Fruit fly (Drosophila melanogaster) whole organism, adult: ENCODE measurements around the gene CG15742.

Experiments
- CG11617 ChIP-seq: fragments of 200-800 bp; sonication (Bioruptor generic); optimal IDR thresholded peaks from 2 replicates; lab custom pipeline; 2017; ENCODE audit warnings: mild to moderate bottlenecking, missing biosample characterization, missing genetic modification reagents, missing genetic modification characterization
- CG12768 ChIP-seq: fragments of 200-800 bp; sonication (Bioruptor generic); optimal IDR thresholded peaks from 2 replicates; lab custom pipeline; 2017; ENCODE audit warnings: missing biosample characterization, missing genetic modification characterization, mild to moderate bottlenecking, moderate library complexity, missing genetic modification reagents
- CG14711 ChIP-seq: fragments of 200-800 bp; sonication (Bioruptor generic); optimal IDR thresholded peaks from 2 replicates; lab custom pipeline; 2018; ENCODE audit warnings: missing biosample characterization, mild to moderate bottlenecking, missing genetic modification characterization, moderate library complexity
- CG1620 ChIP-seq: fragments of 200-800 bp; sonication (Bioruptor generic); optimal IDR thresholded peaks from 2 replicates; lab custom pipeline; 2016; ENCODE audit warnings: missing biosample characterization, missing genetic modification characterization
- CG33017 ChIP-seq: fragments of 200-800 bp; sonication (Bioruptor generic); optimal IDR thresholded peaks from 2 replicates; lab custom pipeline; 2018; ENCODE audit warnings: missing biosample characterization, mild to moderate bottlenecking, missing genetic modification characterization, moderate library complexity
- CG5204 ChIP-seq: fragments of 200-800 bp; sonication (Bioruptor generic); optimal IDR thresholded peaks from 2 replicates; lab custom pipeline; 2016; ENCODE audit warnings: missing biosample characterization, missing genetic modification characterization
- CG7045 ChIP-seq: fragments of 200-800 bp; sonication (Bioruptor generic); optimal IDR thresholded peaks from 2 replicates; lab custom pipeline; 2017; ENCODE audit warnings: missing biosample characterization, mild to moderate bottlenecking, missing genetic modification characterization
- CG7101 ChIP-seq: fragments of 200-800 bp; sonication (Bioruptor generic); optimal IDR thresholded peaks from 2 replicates; lab custom pipeline; 2018; ENCODE audit warnings: missing biosample characterization, mild to moderate bottlenecking, missing genetic modification characterization, moderate library complexity
- Clk ChIP-seq: fragments of 200-800 bp; sonication (Bioruptor generic); optimal IDR thresholded peaks from 2 replicates; lab custom pipeline; 2017; ENCODE audit warnings: missing biosample characterization, missing genetic modification characterization
- Crg-1 ChIP-seq: fragments of 200-800 bp; sonication (Bioruptor generic); optimal IDR thresholded peaks from 2 replicates; lab custom pipeline; 2016; ENCODE audit warnings: missing biosample characterization, missing genetic modification characterization
- Hr96 ChIP-seq: fragments of 200-800 bp; sonication (Bioruptor generic); optimal IDR thresholded peaks from 2 replicates; lab custom pipeline; 2016; ENCODE audit warnings: missing biosample characterization, missing genetic modification characterization
- Mnt ChIP-seq: fragments of 200-800 bp; sonication (Bioruptor generic); optimal IDR thresholded peaks from 2 replicates; lab custom pipeline; 2016; ENCODE audit warnings: missing biosample characterization, mild to moderate bottlenecking, missing genetic modification characterization
- bab1 ChIP-seq: fragments of 200-800 bp; sonication (Bioruptor generic); optimal IDR thresholded peaks from 3 replicates; lab custom pipeline; 2019; ENCODE audit warnings: missing biosample characterization, mild to moderate bottlenecking, missing genetic modification characterization, moderate library complexity
- cic ChIP-seq: fragments of 200-800 bp; sonication (Bioruptor generic); optimal IDR thresholded peaks from 2 replicates; lab custom pipeline; 2017; ENCODE audit warnings: missing biosample characterization, mild to moderate bottlenecking, missing genetic modification characterization, moderate library complexity
- cnc ChIP-seq, 2 experiments: fragments of >200 bp; optimal IDR thresholded peaks; 2 replicates each; lab custom pipeline; 2017
- ovo ChIP-seq: fragments of 200-800 bp; sonication (Bioruptor generic); optimal IDR thresholded peaks from 2 replicates; lab custom pipeline; 2016; ENCODE audit warnings: missing biosample characterization, missing genetic modification characterization
- pad ChIP-seq: fragments of 200-800 bp; sonication (Bioruptor generic); optimal IDR thresholded peaks from 3 replicates; lab custom pipeline; 2017; ENCODE audit warnings: missing biosample characterization, missing genetic modification characterization, mild to moderate bottlenecking, moderate library complexity, missing genetic modification reagents
- tj ChIP-seq: fragments of 200-800 bp; sonication (Bioruptor generic); optimal IDR thresholded peaks from 3 replicates; lab custom pipeline; 2017; ENCODE audit warnings: missing biosample characterization, mild to moderate bottlenecking, missing genetic modification characterization, moderate library complexity
- toe ChIP-seq: fragments of 200-800 bp; sonication (Bioruptor generic); optimal IDR thresholded peaks from 2 replicates; lab custom pipeline; 2016; ENCODE audit warnings: missing biosample characterization, missing genetic modification characterization

The CG15742 gene

DNA sequence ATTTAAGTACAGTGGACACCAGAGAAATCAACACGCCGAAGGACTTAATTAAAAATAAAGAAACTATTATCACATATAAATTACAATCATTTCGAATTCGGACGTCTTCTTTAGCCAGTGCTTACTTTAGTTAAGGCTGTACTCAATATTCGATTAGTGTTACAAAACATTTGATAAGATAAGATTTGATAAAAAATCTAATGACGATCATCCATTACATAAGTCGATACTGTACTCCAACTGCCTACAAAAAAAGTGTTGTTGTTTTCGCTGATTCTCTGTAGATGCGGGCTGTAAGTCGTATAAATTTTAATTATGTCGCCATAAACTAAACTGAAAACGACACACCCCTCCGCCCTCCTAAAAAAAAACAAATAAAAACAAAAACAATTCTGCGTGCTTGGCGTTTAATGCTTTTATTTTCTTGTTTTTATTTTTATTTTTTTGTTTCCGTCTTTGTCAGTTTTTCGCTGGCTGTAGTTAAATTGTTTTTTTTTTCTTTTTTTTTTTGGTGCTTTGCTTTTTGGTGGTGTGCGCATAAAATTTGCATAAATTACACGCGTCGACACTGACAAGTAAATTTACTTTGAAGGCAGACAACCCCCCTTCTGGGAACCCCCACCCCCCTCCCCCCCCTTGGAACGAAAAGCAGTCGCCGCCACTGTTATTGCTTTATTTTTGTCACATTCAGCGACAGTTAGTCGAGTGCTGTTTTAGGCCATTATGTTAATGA lies 23.4 kb downstream of the CG15742 start:
- peak; percentile 99 for TF ChIP-seq tj (GFP tag; lab: Kevin White, UChicago)
- TF ChIP-seq toe (GFP tag; lab: Kevin White, UChicago): no peak
- TF ChIP-seq CG11617 (GFP tag; lab: Kevin White, UChicago): peak; percentile 34
- no peak for TF ChIP-seq ovo (GFP tag; lab: Kevin White, UChicago)
- no peak for TF ChIP-seq cic (GFP tag; lab: Kevin White, UChicago)
- no peak for TF ChIP-seq cnc (optimal IDR thresholded peaks at IDR 0.05; lab: Kevin White, UChicago)

DNA sequence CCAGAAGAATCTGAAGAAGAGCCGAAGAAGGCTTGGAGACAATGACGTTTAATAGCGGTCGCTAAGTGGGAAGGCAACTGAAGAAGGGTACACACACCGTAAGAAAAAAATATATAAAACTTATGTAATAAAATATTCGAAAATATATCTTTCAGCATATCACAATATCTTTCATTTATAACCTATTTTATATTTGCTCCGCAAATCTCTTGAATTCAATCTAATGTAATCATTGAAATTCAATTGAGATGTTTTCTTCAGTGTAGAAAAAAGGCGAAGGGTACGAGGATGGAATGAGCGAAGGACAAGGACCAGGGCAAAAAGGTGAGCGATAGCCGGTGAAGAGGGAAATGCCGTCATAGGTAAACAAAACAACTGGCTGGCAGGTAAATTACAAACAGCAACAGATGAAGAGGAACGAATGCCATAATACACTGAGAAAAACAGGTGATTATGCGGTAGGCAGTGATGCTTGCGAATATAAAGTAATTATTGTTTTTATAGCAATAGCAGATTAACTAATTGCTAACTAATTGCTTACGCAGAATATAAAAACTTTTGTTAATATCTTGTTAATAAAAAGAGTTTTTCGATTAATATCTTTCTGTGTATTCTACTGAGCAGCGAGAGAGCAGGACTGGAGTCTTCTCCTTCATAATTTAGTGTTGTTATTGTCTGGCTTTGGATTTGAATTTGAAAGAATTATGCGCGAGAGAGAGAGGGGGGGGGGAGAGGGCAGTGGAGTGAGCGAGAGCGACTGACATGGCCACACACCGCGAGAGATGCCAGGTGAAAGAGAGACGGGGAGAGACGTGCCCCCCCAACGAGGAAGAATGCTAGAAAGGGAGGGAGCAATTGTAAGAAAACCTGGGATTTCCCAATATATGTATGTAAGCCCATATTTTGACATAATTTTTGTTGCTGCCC lies 24.2 kb downstream of the CG15742 start:
- no peak for TF ChIP-seq Crg-1 (GFP tag; lab: Kevin White, UChicago)
- peak; percentile 7 for TF ChIP-seq CG1620 (GFP tag; lab: Kevin White, UChicago)
- peak; percentile 32 for TF ChIP-seq pad (GFP tag; lab: Kevin White, UChicago)
- TF ChIP-seq bab1 (GFP tag; lab: Kevin White, UChicago): peak; percentile 17
- TF ChIP-seq CG7101 (tag; lab: Kevin White, UChicago): peak; percentile 20
- TF ChIP-seq CG14711 (tag; lab: Kevin White, UChicago): peak; percentile 21

dm6 chrX:13232406-13233195 lies 25.7 kb downstream of the CG15742 start:
- no peak for TF ChIP-seq toe (GFP tag; lab: Kevin White, UChicago)
- TF ChIP-seq CG5204 (GFP tag; lab: Kevin White, UChicago): no peak
- no peak for TF ChIP-seq cic (GFP tag; lab: Kevin White, UChicago)
- no peak for TF ChIP-seq Mnt (GFP tag; lab: Kevin White, UChicago)
- TF ChIP-seq tj (GFP tag; lab: Kevin White, UChicago): peak; percentile 29
- TF ChIP-seq CG33017: no peak
- no peak for TF ChIP-seq cnc (optimal IDR thresholded peaks at IDR 0.05; lab: Kevin White, UChicago)

DNA sequence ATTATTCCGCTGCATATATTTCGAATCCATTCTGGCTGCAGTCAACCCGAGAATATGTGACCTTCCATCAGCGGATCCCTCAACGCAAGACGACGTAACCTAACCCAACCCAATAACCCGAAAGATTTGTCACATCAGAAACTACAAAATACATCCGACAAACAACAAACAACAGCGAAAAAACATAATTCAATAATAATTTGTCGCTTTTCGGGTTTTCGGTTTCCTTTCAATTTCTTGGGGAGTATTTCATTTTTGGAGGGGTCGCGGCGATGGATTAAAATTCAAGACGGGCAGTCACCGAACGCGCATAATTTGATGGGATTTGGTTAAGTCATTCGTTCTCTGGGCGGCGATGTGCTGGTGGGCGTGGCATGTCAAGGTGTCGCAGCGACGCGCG lies 27.3 kb downstream of the CG15742 start:
- TF ChIP-seq ovo (GFP tag; lab: Kevin White, UChicago): no peak
- TF ChIP-seq tj (GFP tag; lab: Kevin White, UChicago): peak; percentile 38

dm6 chrX:13229824-13230223 lies 28.5 kb downstream of the CG15742 start:
- TF ChIP-seq tj (GFP tag; lab: Kevin White, UChicago) (peak; percentile 82), CG1620 (GFP tag; lab: Kevin White, UChicago) (no peak)

DNA sequence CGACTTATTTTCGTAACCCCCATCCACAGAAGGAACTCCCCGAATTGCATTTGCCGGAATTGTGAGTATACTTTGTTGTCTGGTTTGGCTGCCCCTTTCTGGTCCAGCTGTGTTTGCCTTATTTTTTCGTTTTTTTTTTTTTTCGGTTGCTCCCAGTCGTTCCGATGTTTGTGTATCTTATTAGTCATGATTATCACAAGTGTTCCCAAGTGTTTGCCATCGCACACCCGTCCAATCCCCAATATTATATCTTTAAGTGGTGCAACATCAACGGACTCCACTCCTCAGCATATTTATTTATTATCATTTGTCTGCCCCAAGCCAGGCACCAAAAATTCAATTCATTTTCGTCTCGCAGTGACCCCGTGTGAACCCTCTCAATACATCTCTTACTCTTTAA lies 29.1 kb downstream of the CG15742 start:
- TF ChIP-seq CG33017 (no peak), cic (GFP tag; lab: Kevin White, UChicago) (no peak), bab1 (GFP tag; lab: Kevin White, UChicago) (no peak), ovo (GFP tag; lab: Kevin White, UChicago) (no peak), Crg-1 (GFP tag; lab: Kevin White, UChicago) (no peak), Clk (GFP tag; lab: Kevin White, UChicago) (no peak), CG7045 (no peak), pad (GFP tag; lab: Kevin White, UChicago) (no peak), cnc (optimal IDR thresholded peaks at IDR 0.05; lab: Kevin White, UChicago) (no peak), tj (GFP tag; lab: Kevin White, UChicago) (no peak), CG1620 (GFP tag; lab: Kevin White, UChicago) (no peak), CG5204 (GFP tag; lab: Kevin White, UChicago) (no peak), CG12768 (GFP tag; lab: Kevin White, UChicago) (no peak), Hr96 (GFP tag; lab: Kevin White, UChicago) (no peak), CG7101 (tag; lab: Kevin White, UChicago) (no peak)

DNA sequence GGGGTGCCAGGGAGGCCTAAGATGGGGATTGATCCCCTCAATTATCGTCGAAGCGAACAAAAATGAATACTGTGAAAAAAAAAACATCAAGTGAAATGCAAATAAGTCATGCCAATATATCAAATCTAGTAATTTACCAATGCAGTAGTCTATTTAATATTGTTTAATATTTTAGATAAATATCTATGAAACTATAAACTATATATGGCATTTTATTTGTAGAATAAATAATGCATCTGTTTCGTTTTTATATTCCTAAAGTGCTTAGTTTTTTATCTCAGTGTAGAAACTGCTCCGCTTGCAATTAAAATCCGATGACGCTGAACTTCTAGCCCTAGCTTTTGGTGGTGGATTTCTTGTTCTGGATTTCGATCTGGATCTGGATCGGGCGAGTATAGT lies 30.1 kb downstream of the CG15742 start:
- TF ChIP-seq CG12768 (GFP tag; lab: Kevin White, UChicago) (no peak), tj (GFP tag; lab: Kevin White, UChicago) (peak; percentile 20)
